Worm (Caenorhabditis elegans) whole organism, midembryonic: ENCODE data around the gene Y46G5A.23.

Source experiments
- T22C8.4 ChIP-seq: fragments of 200-800 bp; sonication (Bioruptor generic); IDR thresholded peaks from 2 replicates; pipeline ENCODE4 v1.3.6; 2022; ENCODE audit warnings: missing genetic modification characterization, missing compliant biosample characterization
- flt-1 ChIP-seq: fragments of 200-800 bp; sonication (Bioruptor generic); IDR thresholded peaks from 2 replicates; pipeline ENCODE4 v1.3.6; 2022; ENCODE audit warnings: missing genetic modification characterization, missing compliant biosample characterization
- klf-2 ChIP-seq: fragments of 200-800 bp; sonication (Bioruptor generic); conservative IDR thresholded peaks from 2 replicates; pipeline ENCODE4 v1.3.6; 2022; ENCODE audit warnings: missing genetic modification reagents, missing genetic modification characterization, missing compliant biosample characterization
- tab-1 ChIP-seq: fragments of 200-800 bp; sonication (Bioruptor generic); IDR thresholded peaks from 2 replicates; pipeline ENCODE4 v1.3.6; 2022; ENCODE audit warnings: missing genetic modification characterization, missing compliant biosample characterization
- ztf-29 ChIP-seq: fragments of 200-800 bp; sonication (Bioruptor generic); IDR thresholded peaks from 2 replicates; pipeline ENCODE4 v1.3.6; 2022; ENCODE audit warnings: missing genetic modification reagents, missing genetic modification characterization, missing compliant biosample characterization

- TF ChIP-seq klf-2 (no peak), tab-1 (no peak), flt-1 (GFP tag; lab: Robert Waterston, UW) (no peak), T22C8.4 (GFP tag; lab: Robert Waterston, UW) (no peak), ztf-29 (GFP tag; lab: Robert Waterston, UW) (no peak)
Measured at ce11 chrII:12855900-12856299, 27.1 kb upstream of the Y46G5A.23 start, which contains the start of gene Y46G5A.29.
